Fruit fly (Drosophila melanogaster) whole organism, embryonic: ENCODE results near the gene Rip11.

Source experiments
- Abd-B ChIP-seq: fragments of 200-800 bp; sonication (Bioruptor generic); optimal IDR thresholded peaks from 2 replicates; lab custom pipeline; 2018; ENCODE audit warnings: missing biosample characterization, mild to moderate bottlenecking, missing genetic modification characterization, moderate library complexity
- BEAF-32 ChIP-seq: fragments of 200-800 bp; sonication (Bioruptor generic); optimal IDR thresholded peaks from 3 replicates; lab custom pipeline; 2017; ENCODE audit warnings: missing biosample characterization, missing genetic modification characterization, mild to moderate bottlenecking, moderate library complexity, missing genetic modification reagents
- Bteb2 ChIP-seq: fragments of 200-800 bp; sonication (Bioruptor generic); optimal IDR thresholded peaks from 2 replicates; lab custom pipeline; 2016; ENCODE audit warnings: missing biosample characterization, missing genetic modification characterization
- CG10654 ChIP-seq: fragments of 200-800 bp; sonication (Bioruptor generic); optimal IDR thresholded peaks from 2 replicates; lab custom pipeline; 2016; ENCODE audit warnings: missing biosample characterization, missing genetic modification characterization
- CG12391 ChIP-seq: fragments of 200-800 bp; sonication (Bioruptor generic); optimal IDR thresholded peaks from 3 replicates; lab custom pipeline; 2018; ENCODE audit warnings: missing biosample characterization, mild to moderate bottlenecking, missing genetic modification characterization, moderate library complexity
- CG14014 ChIP-seq: fragments of 200-800 bp; sonication (Bioruptor generic); IDR thresholded peaks from 2 replicates; pipeline ENCODE4 v1.3.6; 2022; ENCODE audit warnings: missing biosample characterization, missing genetic modification characterization
- CG15269 ChIP-seq: fragments of 200-800 bp; sonication (Bioruptor generic); optimal IDR thresholded peaks from 2 replicates; lab custom pipeline; 2018; ENCODE audit warnings: missing biosample characterization, mild to moderate bottlenecking, missing genetic modification characterization, moderate library complexity
- CG1602 ChIP-seq: fragments of 200-800 bp; sonication (Bioruptor generic); optimal IDR thresholded peaks from 3 replicates; lab custom pipeline; 2016; ENCODE audit warnings: missing biosample characterization, missing genetic modification characterization
- CG2712 ChIP-seq: fragments of 200-800 bp; optimal IDR thresholded peaks from 3 replicates; lab custom pipeline; 2019; ENCODE audit warnings: missing biosample characterization, mild to moderate bottlenecking, missing genetic modification characterization, moderate library complexity
- CG31365 ChIP-seq: fragments of 200-800 bp; sonication (Bioruptor generic); optimal IDR thresholded peaks from 2 replicates; lab custom pipeline; 2018; ENCODE audit warnings: missing biosample characterization, mild to moderate bottlenecking, missing genetic modification characterization
- CG31441 ChIP-seq: fragments of 200-800 bp; sonication (Bioruptor generic); IDR thresholded peaks from 2 replicates; pipeline ENCODE4 v1.3.6; 2022; ENCODE audit warnings: missing biosample characterization, missing genetic modification characterization
- CG3726 ChIP-seq: fragments of 200-800 bp; sonication (Bioruptor generic); IDR thresholded peaks from 3 replicates; pipeline ENCODE4, ENCODE4 v1.3.6; 2022; ENCODE audit warnings: missing biosample characterization, missing genetic modification characterization
- CG7556 ChIP-seq: fragments of 200-800 bp; sonication (Bioruptor generic); optimal IDR thresholded peaks from 2 replicates; lab custom pipeline; 2017; ENCODE audit warnings: missing biosample characterization, mild to moderate bottlenecking, missing genetic modification characterization
- CG7839 ChIP-seq: fragments of 200-800 bp; sonication (Bioruptor generic); optimal IDR thresholded peaks from 3 replicates; lab custom pipeline; 2018; ENCODE audit warnings: missing biosample characterization, mild to moderate bottlenecking, missing genetic modification characterization, moderate library complexity
- CG8388 ChIP-seq: fragments of 200-800 bp; sonication (Bioruptor generic); optimal IDR thresholded peaks from 2 replicates; lab custom pipeline; 2019; ENCODE audit warnings: missing biosample characterization, mild to moderate bottlenecking, missing genetic modification characterization, moderate library complexity
- CkIIα-i1 ChIP-seq: fragments of 200-800 bp; sonication (Bioruptor generic); IDR thresholded peaks from 2 replicates; pipeline ENCODE4 v1.3.6; 2022; ENCODE audit warnings: missing biosample characterization, missing genetic modification characterization
- D19B ChIP-seq: fragments of 200-800 bp; sonication (Bioruptor generic); optimal IDR thresholded peaks from 2 replicates; lab custom pipeline; 2017; ENCODE audit warnings: missing biosample characterization, mild to moderate bottlenecking, missing genetic modification characterization
- Eip74EF ChIP-seq, 2 experiments: fragments of 200-800 bp in 1 of 2; fragments of >200 bp in 1 of 2; sonication (Bioruptor generic) in 1 of 2; optimal IDR thresholded peaks; 2 replicates each; lab custom pipeline; 2017 to 2019; ENCODE audit warnings: missing biosample characterization in 2 of 2, missing genetic modification characterization in 2 of 2, mild to moderate bottlenecking in 1 of 2, moderate library complexity in 1 of 2
- Fer1 ChIP-seq: fragments of 200-800 bp; sonication (Bioruptor generic); optimal IDR thresholded peaks from 2 replicates; lab custom pipeline; 2017; ENCODE audit warnings: missing biosample characterization, mild to moderate bottlenecking, missing genetic modification characterization
- Hmx ChIP-seq: fragments of 200-800 bp; sonication (Bioruptor generic); optimal IDR thresholded peaks from 2 replicates; lab custom pipeline; 2016; ENCODE audit warnings: missing biosample characterization, missing genetic modification characterization
- Hr51 ChIP-seq, 2 experiments: fragments of 200-800 bp; sonication (Bioruptor generic); optimal IDR thresholded peaks; 2 replicates in 1 of 2; 3 replicates in 1 of 2; lab custom pipeline; 2016 to 2018; ENCODE audit warnings: missing biosample characterization in 2 of 2, missing genetic modification characterization in 2 of 2, mild to moderate bottlenecking in 1 of 2, moderate library complexity in 1 of 2
- Hr78 ChIP-seq, 2 experiments: fragments of 200-800 bp in 1 of 2; fragments of >200 bp in 1 of 2; sonication (Bioruptor generic) in 1 of 2; optimal IDR thresholded peaks; 2 replicates each; lab custom pipeline; 2017 to 2019; ENCODE audit warnings: missing biosample characterization in 2 of 2, missing genetic modification characterization in 2 of 2, mild to moderate bottlenecking in 1 of 2, moderate library complexity in 1 of 2
- Med ChIP-seq: fragments of 200-800 bp; sonication (Bioruptor generic); peaks from one replicate; lab custom pipeline; 2016; ENCODE audit warnings: missing biosample characterization, missing genetic modification characterization, mild to moderate bottlenecking, inconsistent platforms, moderate library complexity
- Mrtf ChIP-seq: fragments of 200-800 bp; sonication (Bioruptor generic); IDR thresholded peaks from 3 replicates; pipeline ENCODE4 v1.3.6; 2022; ENCODE audit warnings: missing biosample characterization, missing genetic modification characterization
- Oli ChIP-seq: fragments of 200-800 bp; sonication (Bioruptor generic); optimal IDR thresholded peaks from 2 replicates; lab custom pipeline; 2018; ENCODE audit warnings: missing biosample characterization, mild to moderate bottlenecking, missing genetic modification characterization, moderate library complexity
- Ptx1 ChIP-seq: fragments of 200-800 bp; sonication (Bioruptor generic); IDR thresholded peaks from 2 replicates; pipeline ENCODE4 v1.3.6; 2022; ENCODE audit warnings: missing biosample characterization, missing genetic modification characterization
- Sox100B ChIP-seq: fragments of 200-800 bp; sonication (Bioruptor generic); optimal IDR thresholded peaks from 3 replicates; lab custom pipeline; 2018; ENCODE audit warnings: missing biosample characterization, mild to moderate bottlenecking, missing genetic modification characterization
- Ssrp ChIP-seq: fragments of 200-800 bp; sonication (Bioruptor generic); optimal IDR thresholded peaks from 2 replicates; lab custom pipeline; 2018; ENCODE audit warnings: missing biosample characterization, mild to moderate bottlenecking, missing genetic modification characterization, moderate library complexity
- Xbp1 ChIP-seq: fragments of 200-800 bp; sonication (Bioruptor generic); optimal IDR thresholded peaks from 3 replicates; lab custom pipeline; 2016; ENCODE audit warnings: missing biosample characterization, mild to moderate bottlenecking, missing genetic modification characterization
- abd-A ChIP-seq: fragments of 200-800 bp; sonication (Bioruptor generic); optimal IDR thresholded peaks from 3 replicates; lab custom pipeline; 2019; ENCODE audit warnings: missing biosample characterization, mild to moderate bottlenecking, missing genetic modification characterization, moderate library complexity
- ara ChIP-seq: fragments of 200-800 bp; sonication (Bioruptor generic); IDR thresholded peaks from 2 replicates; pipeline ENCODE4 v1.3.6; 2022; ENCODE audit warnings: missing biosample characterization, missing genetic modification characterization
- croc ChIP-seq: fragments of 200-800 bp; sonication (Bioruptor generic); conservative IDR thresholded peaks from 3 replicates; pipeline ENCODE4 v1.3.6; 2022; ENCODE audit warnings: missing biosample characterization, missing genetic modification characterization
- danr ChIP-seq: fragments of 200-800 bp; sonication (Bioruptor generic); IDR thresholded peaks from 2 replicates; pipeline ENCODE4 v1.3.6; 2022; ENCODE audit warnings: missing biosample characterization, missing genetic modification characterization
- ewg ChIP-seq: fragments of 200-800 bp; sonication (Bioruptor generic); optimal IDR thresholded peaks from 3 replicates; lab custom pipeline; 2017; ENCODE audit warnings: mild to moderate bottlenecking, missing biosample characterization, missing genetic modification reagents, missing genetic modification characterization
- fd96Cb ChIP-seq: fragments of 200-800 bp; sonication (Bioruptor generic); optimal IDR thresholded peaks from 2 replicates; lab custom pipeline; 2018; ENCODE audit warnings: missing biosample characterization, mild to moderate bottlenecking, missing genetic modification characterization, moderate library complexity
- gem ChIP-seq: fragments of 200-800 bp; sonication (Bioruptor generic); optimal IDR thresholded peaks from 2 replicates; lab custom pipeline; 2019; ENCODE audit warnings: missing biosample characterization, mild to moderate bottlenecking, missing genetic modification characterization, moderate library complexity
- hth ChIP-seq: fragments of >200 bp; optimal IDR thresholded peaks from 2 replicates; lab custom pipeline; 2017; ENCODE audit warnings: inconsistent platforms
- ind ChIP-seq: fragments of 200-800 bp; sonication (Bioruptor generic); optimal IDR thresholded peaks from 3 replicates; lab custom pipeline; 2016; ENCODE audit warnings: missing biosample characterization, missing genetic modification characterization
- prd ChIP-seq, 3 experiments: fragments of >200 bp in 2 of 3; fragments of 200-800 bp in 1 of 3; sonication (Bioruptor generic) in 1 of 3; optimal IDR thresholded peaks in 2 of 3; IDR thresholded peaks in 1 of 3; 2 replicates in 2 of 3; 3 replicates in 1 of 3; pipeline versions ENCODE4 v1.3.6 to Lab custom; 2017 to 2022; ENCODE audit warnings: missing biosample characterization in 1 of 3, missing genetic modification characterization in 1 of 3
- row ChIP-seq: fragments of 200-800 bp; sonication (Bioruptor generic); IDR thresholded peaks from 3 replicates; pipeline ENCODE4 v1.3.6; 2022; ENCODE audit warnings: missing biosample characterization, missing genetic modification characterization
- seq ChIP-seq: fragments of 200-800 bp; sonication (Bioruptor generic); IDR thresholded peaks from 2 replicates; pipeline ENCODE4 v1.3.6; 2022; ENCODE audit warnings: missing biosample characterization, missing genetic modification characterization
- sim ChIP-seq: fragments of 200-800 bp; sonication (Bioruptor generic); IDR thresholded peaks from 2 replicates; pipeline ENCODE4 v1.3.6; 2022; ENCODE audit warnings: missing biosample characterization, missing genetic modification characterization
- sisA ChIP-seq: fragments of 200-800 bp; sonication (Bioruptor generic); IDR thresholded peaks from 2 replicates; pipeline ENCODE4 v1.3.6; 2022; ENCODE audit warnings: missing biosample characterization, missing genetic modification characterization
- sug ChIP-seq: fragments of 200-800 bp; optimal IDR thresholded peaks from 2 replicates; lab custom pipeline; 2019; ENCODE audit warnings: missing biosample characterization, mild to moderate bottlenecking, missing genetic modification characterization, moderate library complexity
- ttk ChIP-seq: fragments of 200-800 bp; sonication (Bioruptor generic); IDR thresholded peaks from 2 replicates; pipeline ENCODE4 v2.1.2; 2022; ENCODE audit warnings: missing biosample characterization, missing genetic modification characterization
- unpg ChIP-seq: fragments of 200-800 bp; sonication (Bioruptor generic); optimal IDR thresholded peaks from 3 replicates; lab custom pipeline; 2018; ENCODE audit warnings: missing biosample characterization, mild to moderate bottlenecking, missing genetic modification characterization, moderate library complexity
- zfh1 ChIP-seq: fragments of 200-800 bp; sonication (Bioruptor generic); IDR thresholded peaks from 3 replicates; pipeline ENCODE4 v1.3.6; 2022; ENCODE audit warnings: missing biosample characterization, missing genetic modification characterization

Rip11 gene

DNA sequence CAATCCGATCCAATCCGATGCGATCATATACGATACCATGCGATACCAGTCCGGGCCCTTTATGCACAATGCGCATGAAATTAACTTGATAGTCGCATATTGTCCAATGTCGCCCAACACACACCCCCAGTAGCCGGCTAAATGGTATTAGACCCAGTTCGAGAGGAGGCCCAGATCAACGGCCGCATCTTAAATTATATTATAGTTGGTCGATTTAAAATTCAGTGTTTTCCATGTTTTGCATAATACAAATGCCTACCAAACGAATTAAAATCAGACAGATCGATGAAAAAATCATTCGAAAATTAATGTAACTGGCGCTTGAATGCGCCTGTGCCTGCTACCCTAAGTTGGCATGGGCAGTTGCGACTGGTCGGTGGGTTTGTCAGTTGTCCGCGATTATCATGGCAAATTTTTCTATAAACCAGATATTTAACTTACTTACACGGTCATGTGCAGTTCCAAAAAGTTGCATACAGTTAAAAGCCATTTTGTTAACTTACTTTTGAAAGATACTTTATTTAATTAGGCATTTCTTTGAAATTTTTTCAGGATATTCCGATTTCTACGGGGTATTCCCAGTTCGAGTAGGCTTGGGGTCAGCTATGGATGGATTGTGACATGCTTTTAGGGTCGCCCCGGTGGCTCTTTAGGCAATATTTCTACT, 22.5 kb upstream of the Rip11 start (continued):
- TF ChIP-seq sug (tag; lab: Kevin White, UChicago) (no peak), CG10654 (GFP tag; lab: Kevin White, UChicago) (no peak), Hmx (GFP tag; lab: Kevin White, UChicago) (no peak), zfh1 (GFP tag; lab: Robert Waterston, UW) (peak; percentile 39; the same call in 1 of the 3 replicates), danr (GFP tag; lab: Robert Waterston, UW) (0 out of 2 replicates have a peak, but pooled peaks have one; percentile 17), sim (GFP tag; lab: Robert Waterston, UW) (0 out of 2 replicates have a peak, but pooled peaks have one; percentile 21), CG31441 (GFP tag; lab: Robert Waterston, UW) (peak; percentile 37; the same call in 1 of the 2 replicates), Ssrp (tag; lab: Kevin White, UChicago) (peak; percentile 40), CkIIα-i1 (GFP tag; lab: Robert Waterston, UW) (no peak), CG3726 (peak; percentile 55; the same call in 1 of the 3 replicates), ttk (GFP tag; lab: Robert Waterston, UW) (0 out of 2 replicates have a peak, but pooled peaks have one; percentile 13), fd96Cb (tag; lab: Kevin White, UChicago) (peak; percentile 19), abd-A (peak; percentile 53), CG15269 (tag; lab: Kevin White, UChicago) (peak; percentile 37), row (GFP tag; lab: Robert Waterston, UW) (peak; percentile 74), CG12391 (peak; percentile 4), D19B (peak; percentile 40), croc (GFP tag; lab: Robert Waterston, UW) (peak; percentile 35; the same call in 1 of the 3 replicates), sisA (peak; percentile 50), ewg (GFP tag; lab: Kevin White, UChicago) (peak; percentile 19), CG2712 (tag; lab: Kevin White, UChicago) (peak; percentile 36), BEAF-32 (GFP tag; lab: Kevin White, UChicago) (no peak), Eip74EF (GFP tag; optimal IDR thresholded peaks at IDR 0.05; lab: Kevin White, UChicago) (peak in 1 of 2 experiments; percentile 6), Oli (peak; percentile 40), Xbp1 (GFP tag; lab: Kevin White, UChicago) (peak; percentile 31), Mrtf (GFP tag; lab: Robert Waterston, UW) (0 out of 3 replicates have a peak, but pooled peaks have one; percentile 14), Ptx1 (GFP tag; lab: Robert Waterston, UW) (peak; percentile 46), Fer1 (no peak), CG8388 (GFP tag; lab: Kevin White, UChicago) (peak; percentile 28), hth (lab: Kevin White, UChicago) (no peak), CG7556 (peak; percentile 8), gem (tag; lab: Kevin White, UChicago) (peak; percentile 62), CG1602 (GFP tag; lab: Kevin White, UChicago) (peak; percentile 7), Hr51 (GFP tag; optimal IDR thresholded peaks at IDR 0.05; lab: Kevin White, UChicago) (peak in 1 of 2 experiments; percentile 64), CG14014 (GFP tag; lab: Robert Waterston, UW) (no peak), prd (optimal IDR thresholded peaks at IDR 0.05; lab: Kevin White, UChicago) (no peak), prd (GFP tag; IDR thresholded peaks at IDR 0.05; lab: Robert Waterston, UW) (0 out of 3 replicates have a peak, but pooled peaks have one; percentile 31), ara (GFP tag; lab: Robert Waterston, UW) (0 out of 2 replicates have a peak, but pooled peaks have one; percentile 36), unpg (peak; percentile 11), Bteb2 (GFP tag; lab: Kevin White, UChicago) (no peak), Sox100B (GFP tag; lab: Kevin White, UChicago) (peak; percentile 40), ind (GFP tag; lab: Kevin White, UChicago) (peak; percentile 6), seq (GFP tag; lab: Robert Waterston, UW) (0 out of 2 replicates have a peak, but pooled peaks have one; percentile 19), CG7839 (tag; lab: Kevin White, UChicago) (peak; percentile 58), CG31365 (tag; lab: Kevin White, UChicago) (no peak), Hr78 (GFP tag; optimal IDR thresholded peaks at IDR 0.05; lab: Kevin White, UChicago) (peak in 1 of 2 experiments; percentile 58), Abd-B (GFP tag; lab: Kevin White, UChicago) (peak; percentile 39), Med (GFP tag; lab: Kevin White, UChicago) (peak; percentile 32)
